Fruit fly (Drosophila melanogaster): ENCODE results near the gene CG8630.

DNA sequence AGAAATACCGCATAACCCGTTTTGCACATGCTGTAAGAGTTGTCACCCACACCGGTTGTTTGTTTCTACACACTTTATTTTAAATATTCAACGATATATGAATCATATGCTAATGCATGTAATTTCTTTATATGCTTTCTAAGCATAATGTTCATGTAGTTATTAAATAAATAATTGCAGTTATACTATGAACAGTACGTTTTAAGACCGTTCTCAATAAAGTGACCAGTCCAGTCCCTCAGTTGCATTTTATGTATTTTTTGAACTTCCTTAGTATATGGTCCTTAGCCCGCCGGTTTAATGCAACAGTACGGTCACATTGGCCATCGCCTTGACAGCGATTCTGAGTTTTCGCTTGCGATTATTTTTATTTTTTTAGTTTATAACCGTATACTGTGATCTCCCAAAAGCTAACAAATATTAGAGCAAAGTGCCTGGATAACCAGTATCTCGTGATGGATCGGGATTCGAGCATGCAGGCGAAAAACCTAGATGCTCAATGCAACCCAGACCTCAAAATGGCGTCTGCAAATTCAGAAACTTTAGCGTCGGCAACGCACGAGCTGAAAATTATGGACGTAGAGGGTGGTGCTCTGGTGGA lies 15.4 kb upstream of the CG8630 start, which contains the start of gene Ravus:
- TF ChIP-seq CG8478 (optimal IDR thresholded peaks at IDR 0.05) (no peak), psq (optimal IDR thresholded peaks at IDR 0.05) (no peak), pan (optimal IDR thresholded peaks at IDR 0.05) (no peak), usp (GFP tag; optimal IDR thresholded peaks at IDR 0.05) (no peak), Dll (optimal IDR thresholded peaks at IDR 0.05) (no peak), EcR (GFP tag; optimal IDR thresholded peaks at IDR 0.05) (no peak)

All from whole organism.